Worm (Caenorhabditis elegans) whole organism, midembryonic: Measurements from ENCODE around the gene ZK896.4.

Experiments used
- T22C8.4 ChIP-seq: fragments of 200-800 bp; sonication (Bioruptor generic); IDR thresholded peaks from 2 replicates; pipeline ENCODE4 v1.3.6; 2022; ENCODE audit warnings: missing genetic modification characterization, missing compliant biosample characterization
- cog-1 ChIP-seq: sonication (generic microtip); optimal IDR thresholded peaks from 2 replicates; lab custom pipeline; 2016; ENCODE audit warnings: missing genetic modification characterization, missing compliant biosample characterization
- flt-1 ChIP-seq: fragments of 200-800 bp; sonication (Bioruptor generic); IDR thresholded peaks from 2 replicates; pipeline ENCODE4 v1.3.6; 2022; ENCODE audit warnings: missing genetic modification characterization, missing compliant biosample characterization
- klf-2 ChIP-seq: fragments of 200-800 bp; sonication (Bioruptor generic); conservative IDR thresholded peaks from 2 replicates; pipeline ENCODE4 v1.3.6; 2022; ENCODE audit warnings: missing genetic modification reagents, missing genetic modification characterization, missing compliant biosample characterization
- med-1 ChIP-seq: sonication (generic microtip); optimal IDR thresholded peaks from 2 replicates; lab custom pipeline; 2017; ENCODE audit warnings: missing genetic modification characterization, mild to moderate bottlenecking, missing compliant biosample characterization, antibody characterized with exemption, missing genetic modification reagents; ENCODE audit not compliant: insufficient read depth
- ref-1 ChIP-seq: fragments of 200-800 bp; sonication (Bioruptor generic); conservative IDR thresholded peaks from 2 replicates; pipeline ENCODE4 v1.3.6; 2022; ENCODE audit warnings: missing genetic modification reagents, missing genetic modification characterization, missing compliant biosample characterization
- tab-1 ChIP-seq: fragments of 200-800 bp; sonication (Bioruptor generic); IDR thresholded peaks from 2 replicates; pipeline ENCODE4 v1.3.6; 2022; ENCODE audit warnings: missing genetic modification characterization, missing compliant biosample characterization
- ztf-23 ChIP-seq: fragments of 200-800 bp; sonication (Bioruptor generic); IDR thresholded peaks from 2 replicates; pipeline ENCODE4 v1.3.6; 2022; ENCODE audit warnings: missing genetic modification reagents, missing genetic modification characterization, missing compliant biosample characterization
- ztf-29 ChIP-seq: fragments of 200-800 bp; sonication (Bioruptor generic); IDR thresholded peaks from 2 replicates; pipeline ENCODE4 v1.3.6; 2022; ENCODE audit warnings: missing genetic modification reagents, missing genetic modification characterization, missing compliant biosample characterization

The ZK896.4 gene

ce11 chrIV:12871445-12871947, 11.6 kb downstream of the ZK896.4 start, which contains the start of gene clec-187:
Gene clec-187, minus strand, starts transcription at chrIV:12871495.
- TF ChIP-seq ref-1 (GFP tag; lab: Robert Waterston, UW) (no peak), med-1 (GFP tag; lab: Kevin White, UChicago) (no peak), T22C8.4 (GFP tag; lab: Robert Waterston, UW) (no peak), flt-1 (GFP tag; lab: Robert Waterston, UW) (no peak), tab-1 (GFP tag; lab: Robert Waterston, UW) (no peak), ztf-23 (GFP tag; lab: Robert Waterston, UW) (no peak), ztf-29 (no peak), klf-2 (GFP tag; lab: Robert Waterston, UW) (no peak), cog-1 (no peak)

ce11 chrIV:12870315-12870714, 12.8 kb downstream of the ZK896.4 start:
- TF ChIP-seq ztf-29 = no peak
- no peak for TF ChIP-seq cog-1
- no peak for TF ChIP-seq tab-1 (GFP tag; lab: Robert Waterston, UW)
- TF ChIP-seq ref-1 (GFP tag; lab: Robert Waterston, UW) = no peak

ce11 chrIV:12869812-12870211, 13.3 kb downstream of the ZK896.4 start:
- TF ChIP-seq klf-2 (GFP tag; lab: Robert Waterston, UW) = no peak
- TF ChIP-seq med-1 (GFP tag; lab: Kevin White, UChicago) = no peak
- TF ChIP-seq T22C8.4 (GFP tag; lab: Robert Waterston, UW) = no peak
- no peak for TF ChIP-seq ztf-29
- TF ChIP-seq cog-1 = no peak
- TF ChIP-seq ref-1 (GFP tag; lab: Robert Waterston, UW) = no peak
- TF ChIP-seq ztf-23 (GFP tag; lab: Robert Waterston, UW) = no peak
- no peak for TF ChIP-seq tab-1 (GFP tag; lab: Robert Waterston, UW)
- no peak for TF ChIP-seq flt-1 (GFP tag; lab: Robert Waterston, UW)

- TF ChIP-seq flt-1 (GFP tag; lab: Robert Waterston, UW) (no peak), klf-2 (GFP tag; lab: Robert Waterston, UW) (no peak)
Measured at ce11 chrIV:12869383-12869782, 13.7 kb downstream of the ZK896.4 start.

ce11 chrIV:12865884-12866283, 17.2 kb downstream of the ZK896.4 start, which contains the start of gene clec-186:
Gene clec-186, plus strand, starts transcription at chrIV:12866109.
- TF ChIP-seq T22C8.4 (GFP tag; lab: Robert Waterston, UW) (no peak), tab-1 (GFP tag; lab: Robert Waterston, UW) (no peak), flt-1 (GFP tag; lab: Robert Waterston, UW) (no peak), cog-1 (no peak), klf-2 (GFP tag; lab: Robert Waterston, UW) (no peak), ref-1 (GFP tag; lab: Robert Waterston, UW) (no peak), med-1 (GFP tag; lab: Kevin White, UChicago) (no peak), ztf-29 (no peak)

ce11 chrIV:12859797-12860196, 23.3 kb downstream of the ZK896.4 start, which contains the start of gene gcy-18:
Gene gcy-18, plus strand, starts transcription at chrIV:12860097.
- TF ChIP-seq ztf-29 (no peak), ztf-23 (GFP tag; lab: Robert Waterston, UW) (no peak), flt-1 (GFP tag; lab: Robert Waterston, UW) (no peak), cog-1 (no peak), tab-1 (GFP tag; lab: Robert Waterston, UW) (no peak), klf-2 (GFP tag; lab: Robert Waterston, UW) (no peak), med-1 (GFP tag; lab: Kevin White, UChicago) (no peak), T22C8.4 (GFP tag; lab: Robert Waterston, UW) (no peak)

ce11 chrIV:12855248-12855647, 27.8 kb downstream of the ZK896.4 start, which contains the start of gene nstp-5:
Gene nstp-5, plus strand, starts transcription at chrIV:12855548.
- no peak for TF ChIP-seq ztf-29
- TF ChIP-seq cog-1 = no peak
- TF ChIP-seq klf-2 (GFP tag; lab: Robert Waterston, UW) = no peak
- TF ChIP-seq ref-1 (GFP tag; lab: Robert Waterston, UW) = no peak
- TF ChIP-seq ztf-23 (GFP tag; lab: Robert Waterston, UW) = no peak
- no peak for TF ChIP-seq tab-1 (GFP tag; lab: Robert Waterston, UW)
- TF ChIP-seq med-1 (GFP tag; lab: Kevin White, UChicago) = no peak
- TF ChIP-seq T22C8.4 (GFP tag; lab: Robert Waterston, UW) = no peak
- TF ChIP-seq flt-1 (GFP tag; lab: Robert Waterston, UW) = no peak

ce11 chrIV:12854372-12855114, 28.5 kb downstream of the ZK896.4 start:
- TF ChIP-seq tab-1 (GFP tag; lab: Robert Waterston, UW) (no peak), klf-2 (GFP tag; lab: Robert Waterston, UW) (no peak), cog-1 (no peak), ztf-29 (no peak), T22C8.4 (GFP tag; lab: Robert Waterston, UW) (no peak), ref-1 (GFP tag; lab: Robert Waterston, UW) (no peak), flt-1 (GFP tag; lab: Robert Waterston, UW) (no peak), med-1 (GFP tag; lab: Kevin White, UChicago) (no peak), ztf-23 (GFP tag; lab: Robert Waterston, UW) (no peak)

- TF ChIP-seq ztf-23 (GFP tag; lab: Robert Waterston, UW) = no peak
- TF ChIP-seq T22C8.4 (GFP tag; lab: Robert Waterston, UW) = no peak
- no peak for TF ChIP-seq ref-1 (GFP tag; lab: Robert Waterston, UW)
- no peak for TF ChIP-seq ztf-29
- no peak for TF ChIP-seq flt-1 (GFP tag; lab: Robert Waterston, UW)
- TF ChIP-seq tab-1 (GFP tag; lab: Robert Waterston, UW) = no peak
- TF ChIP-seq med-1 (GFP tag; lab: Kevin White, UChicago) = no peak
- no peak for TF ChIP-seq cog-1
- no peak for TF ChIP-seq klf-2 (GFP tag; lab: Robert Waterston, UW)
Measured at ce11 chrIV:12849030-12849560, 34.0 kb downstream of the ZK896.4 start, which contains the start of gene srf-3. Gene srf-3, plus strand, starts transcription at chrIV:12849510.
